Fruit fly (Drosophila melanogaster): ENCODE measurements around the gene Gos28.

The Gos28 gene

dm6 chr3R:18663525-18663924 is at the start of gene Gos28, which contains the start of gene Cpsf73:
Gene Gos28 (plus strand): TSS chr3R:18663738.
Gene Cpsf73 (minus strand): TSS chr3R:18663552.
- no peak for TF ChIP-seq h (optimal IDR thresholded peaks at IDR 0.05)
- no peak for TF ChIP-seq Sin3A (optimal IDR thresholded peaks at IDR 0.05)
- TF ChIP-seq ttk (optimal IDR thresholded peaks at IDR 0.05) = no peak
- no peak for TF ChIP-seq Myc (optimal IDR thresholded peaks at IDR 0.05)
- no peak for TF ChIP-seq psq (optimal IDR thresholded peaks at IDR 0.05)
- no peak for TF ChIP-seq insv (optimal IDR thresholded peaks at IDR 0.05)

dm6 chr3R:18616007-18616406 is 47.5 kb upstream of the Gos28 start:
- no peak for TF ChIP-seq Myc (optimal IDR thresholded peaks at IDR 0.05)
- TF ChIP-seq Sin3A (optimal IDR thresholded peaks at IDR 0.05) = no peak
- no peak for TF ChIP-seq ttk (optimal IDR thresholded peaks at IDR 0.05)
- TF ChIP-seq h (optimal IDR thresholded peaks at IDR 0.05) = no peak
- TF ChIP-seq insv (optimal IDR thresholded peaks at IDR 0.05) = no peak
- no peak for TF ChIP-seq psq (optimal IDR thresholded peaks at IDR 0.05)

dm6 chr3R:18617411-18617810 is 46.1 kb upstream of the Gos28 start, which contains the start of gene CG7695:
Gene CG7695 (minus strand): TSS chr3R:18617511.
- TF ChIP-seq h (optimal IDR thresholded peaks at IDR 0.05) (no peak), Sin3A (optimal IDR thresholded peaks at IDR 0.05) (no peak), psq (optimal IDR thresholded peaks at IDR 0.05) (no peak), Myc (optimal IDR thresholded peaks at IDR 0.05) (no peak), ttk (optimal IDR thresholded peaks at IDR 0.05) (no peak), insv (optimal IDR thresholded peaks at IDR 0.05) (no peak)

- TF ChIP-seq insv (optimal IDR thresholded peaks at IDR 0.05) (no peak), h (optimal IDR thresholded peaks at IDR 0.05) (no peak), psq (optimal IDR thresholded peaks at IDR 0.05) (no peak), Myc (optimal IDR thresholded peaks at IDR 0.05) (no peak), ttk (optimal IDR thresholded peaks at IDR 0.05) (no peak), Sin3A (optimal IDR thresholded peaks at IDR 0.05) (no peak)
Observed at dm6 chr3R:18619451-18619942, 44.0 kb upstream of the Gos28 start.

- TF ChIP-seq psq (optimal IDR thresholded peaks at IDR 0.05) (no peak), Myc (optimal IDR thresholded peaks at IDR 0.05) (no peak), Sin3A (optimal IDR thresholded peaks at IDR 0.05) (no peak), h (optimal IDR thresholded peaks at IDR 0.05) (no peak), ttk (optimal IDR thresholded peaks at IDR 0.05) (no peak), insv (optimal IDR thresholded peaks at IDR 0.05) (no peak)
Observed at dm6 chr3R:18621230-18621629, 42.3 kb upstream of the Gos28 start, which contains the start of gene CG14304. Gene CG14304 (minus strand): TSS chr3R:18621327.

- TF ChIP-seq Sin3A (optimal IDR thresholded peaks at IDR 0.05) (no peak), ttk (optimal IDR thresholded peaks at IDR 0.05) (no peak), Myc (optimal IDR thresholded peaks at IDR 0.05) (no peak), h (optimal IDR thresholded peaks at IDR 0.05) (no peak), insv (optimal IDR thresholded peaks at IDR 0.05) (no peak), psq (optimal IDR thresholded peaks at IDR 0.05) (no peak)
Observed at dm6 chr3R:18624541-18624940, 39.0 kb upstream of the Gos28 start.

- no peak for TF ChIP-seq insv (optimal IDR thresholded peaks at IDR 0.05)
- TF ChIP-seq Myc (optimal IDR thresholded peaks at IDR 0.05) = no peak
- no peak for TF ChIP-seq psq (optimal IDR thresholded peaks at IDR 0.05)
- no peak for TF ChIP-seq ttk (optimal IDR thresholded peaks at IDR 0.05)
- TF ChIP-seq h (optimal IDR thresholded peaks at IDR 0.05) = no peak
Observed at dm6 chr3R:18628311-18628811, 35.2 kb upstream of the Gos28 start.

- TF ChIP-seq h (optimal IDR thresholded peaks at IDR 0.05) (no peak), ttk (optimal IDR thresholded peaks at IDR 0.05) (no peak), Sin3A (optimal IDR thresholded peaks at IDR 0.05) (no peak), Myc (optimal IDR thresholded peaks at IDR 0.05) (no peak), insv (optimal IDR thresholded peaks at IDR 0.05) (no peak), psq (optimal IDR thresholded peaks at IDR 0.05) (no peak)
Observed at dm6 chr3R:18633099-18633498, 30.4 kb upstream of the Gos28 start.

dm6 chr3R:18639662-18640061 is 23.9 kb upstream of the Gos28 start:
- TF ChIP-seq psq (optimal IDR thresholded peaks at IDR 0.05) = no peak

- TF ChIP-seq psq (optimal IDR thresholded peaks at IDR 0.05) (no peak), Myc (optimal IDR thresholded peaks at IDR 0.05) (no peak), Sin3A (optimal IDR thresholded peaks at IDR 0.05) (no peak), ttk (optimal IDR thresholded peaks at IDR 0.05) (no peak), h (optimal IDR thresholded peaks at IDR 0.05) (no peak), insv (optimal IDR thresholded peaks at IDR 0.05) (no peak)
Observed at dm6 chr3R:18641242-18641757, 22.2 kb upstream of the Gos28 start, which contains the start of gene CG14301. Gene CG14301 (minus strand): TSS chr3R:18641457.

dm6 chr3R:18643646-18644045 is 19.9 kb upstream of the Gos28 start:
- TF ChIP-seq h (optimal IDR thresholded peaks at IDR 0.05) (no peak), psq (optimal IDR thresholded peaks at IDR 0.05) (no peak), Sin3A (optimal IDR thresholded peaks at IDR 0.05) (no peak), Myc (optimal IDR thresholded peaks at IDR 0.05) (no peak), ttk (optimal IDR thresholded peaks at IDR 0.05) (no peak), insv (optimal IDR thresholded peaks at IDR 0.05) (no peak)

- no peak for TF ChIP-seq h (optimal IDR thresholded peaks at IDR 0.05)
- TF ChIP-seq psq (optimal IDR thresholded peaks at IDR 0.05) = no peak
- no peak for TF ChIP-seq Myc (optimal IDR thresholded peaks at IDR 0.05)
- no peak for TF ChIP-seq ttk (optimal IDR thresholded peaks at IDR 0.05)
- no peak for TF ChIP-seq Sin3A (optimal IDR thresholded peaks at IDR 0.05)
- TF ChIP-seq insv (optimal IDR thresholded peaks at IDR 0.05) = no peak
Observed at dm6 chr3R:18658380-18658944, 5.1 kb upstream of the Gos28 start.

All from Kc167 (cell line).